Fruit fly (Drosophila melanogaster) whole organism, embryonic: ENCODE data around the gene smash.

Source experiments
- CG10462 ChIP-seq: fragments of 200-800 bp; sonication (Bioruptor generic); optimal IDR thresholded peaks from 2 replicates; lab custom pipeline; 2016; ENCODE audit warnings: missing biosample characterization, missing genetic modification characterization
- CG11398 ChIP-seq: fragments of 200-800 bp; sonication (Bioruptor generic); optimal IDR thresholded peaks from 2 replicates; lab custom pipeline; 2016; ENCODE audit warnings: missing biosample characterization, missing genetic modification characterization
- CG11504 ChIP-seq: fragments of 200-800 bp; sonication (Bioruptor generic); optimal IDR thresholded peaks from 3 replicates; lab custom pipeline; 2019; ENCODE audit warnings: missing biosample characterization, mild to moderate bottlenecking, missing genetic modification characterization, moderate library complexity
- CG12155 ChIP-seq: fragments of 200-800 bp; sonication (Bioruptor generic); optimal IDR thresholded peaks from 3 replicates; lab custom pipeline; 2016; ENCODE audit warnings: missing biosample characterization, missing genetic modification characterization
- CG17186 ChIP-seq: fragments of 200-800 bp; sonication (Bioruptor generic); optimal IDR thresholded peaks from 3 replicates; lab custom pipeline; 2017; ENCODE audit warnings: missing biosample characterization, missing genetic modification reagents, missing genetic modification characterization
- CG17802 ChIP-seq: fragments of 200-800 bp; sonication (Bioruptor generic); optimal IDR thresholded peaks from 2 replicates; lab custom pipeline; 2018; ENCODE audit warnings: missing biosample characterization, mild to moderate bottlenecking, missing genetic modification characterization, moderate library complexity
- CG1832 ChIP-seq: fragments of 200-800 bp; sonication (Bioruptor generic); optimal IDR thresholded peaks from 2 replicates; lab custom pipeline; 2017; ENCODE audit warnings: missing biosample characterization, mild to moderate bottlenecking, missing genetic modification characterization, inconsistent platforms
- CG18599 ChIP-seq: fragments of 200-800 bp; sonication (Bioruptor generic); optimal IDR thresholded peaks from 3 replicates; lab custom pipeline; 2017; ENCODE audit warnings: missing biosample characterization, missing genetic modification characterization, mild to moderate bottlenecking, moderate library complexity, missing genetic modification reagents
- CG18619 ChIP-seq: fragments of 200-800 bp; sonication (Bioruptor generic); optimal IDR thresholded peaks from 3 replicates; lab custom pipeline; 2017; ENCODE audit warnings: missing biosample characterization, mild to moderate bottlenecking, missing genetic modification characterization
- CG31441 ChIP-seq: fragments of 200-800 bp; sonication (Bioruptor generic); IDR thresholded peaks from 2 replicates; pipeline ENCODE4 v1.3.6; 2022; ENCODE audit warnings: missing biosample characterization, missing genetic modification characterization
- CG3838 ChIP-seq: fragments of 200-800 bp; sonication (Bioruptor generic); optimal IDR thresholded peaks from 3 replicates; lab custom pipeline; 2016; ENCODE audit warnings: missing biosample characterization, missing genetic modification characterization
- CG4424 ChIP-seq: fragments of 200-800 bp; sonication (Bioruptor generic); optimal IDR thresholded peaks from 3 replicates; lab custom pipeline; 2016; ENCODE audit warnings: missing biosample characterization, missing genetic modification characterization
- CG4617 ChIP-seq: fragments of 200-800 bp; sonication (Bioruptor generic); optimal IDR thresholded peaks from 3 replicates; lab custom pipeline; 2016; ENCODE audit warnings: missing biosample characterization, missing genetic modification characterization, borderline replicate concordance
- CG5953 ChIP-seq: fragments of 200-800 bp; sonication (Bioruptor generic); IDR thresholded peaks from 2 replicates; pipeline ENCODE4 v1.3.6; 2022; ENCODE audit warnings: missing biosample characterization, missing genetic modification characterization
- CG7786 ChIP-seq: fragments of 200-800 bp; sonication (Bioruptor generic); optimal IDR thresholded peaks from 2 replicates; lab custom pipeline; 2016; ENCODE audit warnings: missing biosample characterization, missing genetic modification characterization
- CG7963 ChIP-seq: fragments of 200-800 bp; sonication (Bioruptor generic); IDR thresholded peaks from 3 replicates; pipeline ENCODE4 v1.3.6; 2022; ENCODE audit warnings: missing biosample characterization, missing genetic modification characterization; ENCODE audit not compliant: partially characterized antibody
- CG9609 ChIP-seq: fragments of 200-800 bp; sonication (Bioruptor generic); optimal IDR thresholded peaks from 3 replicates; lab custom pipeline; 2016; ENCODE audit warnings: missing biosample characterization, missing genetic modification characterization
- CG9797 ChIP-seq: fragments of 200-800 bp; sonication (Bioruptor generic); optimal IDR thresholded peaks from 3 replicates; lab custom pipeline; 2018; ENCODE audit warnings: missing biosample characterization, mild to moderate bottlenecking, missing genetic modification characterization
- CkIIα-i1 ChIP-seq: fragments of 200-800 bp; sonication (Bioruptor generic); IDR thresholded peaks from 2 replicates; pipeline ENCODE4 v1.3.6; 2022; ENCODE audit warnings: missing biosample characterization, missing genetic modification characterization
- CrebB ChIP-seq: fragments of 200-800 bp; sonication (Bioruptor generic); optimal IDR thresholded peaks from 3 replicates; lab custom pipeline; 2018; ENCODE audit warnings: missing biosample characterization, mild to moderate bottlenecking, missing genetic modification characterization
- Doc2 ChIP-seq: fragments of 200-800 bp; sonication (Bioruptor generic); IDR thresholded peaks from 2 replicates; pipeline ENCODE4 v1.3.6; 2022; ENCODE audit warnings: missing biosample characterization, missing genetic modification characterization
- Dp ChIP-seq: fragments of 200-800 bp; sonication (Bioruptor generic); optimal IDR thresholded peaks from 2 replicates; lab custom pipeline; 2018; ENCODE audit warnings: missing biosample characterization, mild to moderate bottlenecking, missing genetic modification characterization, moderate library complexity
- HLH54F ChIP-seq: fragments of 200-800 bp; sonication (Bioruptor generic); optimal IDR thresholded peaks from 3 replicates; lab custom pipeline; 2016; ENCODE audit warnings: missing biosample characterization, missing genetic modification characterization
- HLHmδ ChIP-seq: fragments of 200-800 bp; sonication (Bioruptor generic); optimal IDR thresholded peaks from 2 replicates; lab custom pipeline; 2018; ENCODE audit warnings: missing biosample characterization, mild to moderate bottlenecking, missing genetic modification characterization, moderate library complexity
- Hr3 ChIP-seq: fragments of 200-800 bp; sonication (Bioruptor generic); optimal IDR thresholded peaks from 3 replicates; lab custom pipeline; 2016; ENCODE audit warnings: missing biosample characterization, missing genetic modification characterization
- NFAT ChIP-seq: fragments of 200-800 bp; sonication (Bioruptor generic); IDR thresholded peaks from 2 replicates; pipeline ENCODE4 v1.3.6; 2022; ENCODE audit warnings: missing biosample characterization, missing genetic modification characterization
- Ptx1 ChIP-seq: fragments of 200-800 bp; sonication (Bioruptor generic); IDR thresholded peaks from 2 replicates; pipeline ENCODE4 v1.3.6; 2022; ENCODE audit warnings: missing biosample characterization, missing genetic modification characterization
- Stat92E ChIP-seq, 3 experiments: fragments of >200 bp in 2 of 3; fragments of 200-800 bp in 1 of 3; sonication (Bioruptor generic) in 1 of 3; optimal IDR thresholded peaks; 2 replicates each; lab custom pipeline; 2017 to 2019; ENCODE audit warnings: missing biosample characterization in 3 of 3, missing genetic modification characterization in 3 of 3, mild to moderate bottlenecking in 1 of 3, moderate library complexity in 1 of 3
- YL-1 ChIP-seq: fragments of 200-800 bp; sonication (Bioruptor generic); optimal IDR thresholded peaks from 3 replicates; lab custom pipeline; 2017; ENCODE audit warnings: missing biosample characterization, mild to moderate bottlenecking, missing genetic modification characterization
- ap ChIP-seq: fragments of 200-800 bp; sonication (Bioruptor generic); IDR thresholded peaks from 2 replicates; pipeline ENCODE4 v1.3.6; 2022; ENCODE audit warnings: missing biosample characterization, missing genetic modification characterization
- ase ChIP-seq: fragments of 200-800 bp; sonication (Bioruptor generic); IDR thresholded peaks from 3 replicates; pipeline ENCODE4 v1.3.6; 2022; ENCODE audit warnings: missing biosample characterization, missing genetic modification characterization
- bigmax ChIP-seq: fragments of 200-800 bp; sonication (Bioruptor generic); optimal IDR thresholded peaks from 2 replicates; lab custom pipeline; 2018; ENCODE audit warnings: missing biosample characterization, mild to moderate bottlenecking, missing genetic modification characterization
- btn ChIP-seq: fragments of 200-800 bp; sonication (Bioruptor generic); optimal IDR thresholded peaks from 2 replicates; lab custom pipeline; 2016; ENCODE audit warnings: missing biosample characterization, missing genetic modification characterization
- dan ChIP-seq: fragments of 200-800 bp; sonication (Bioruptor generic); IDR thresholded peaks from 2 replicates; pipeline ENCODE4 v1.3.6; 2022; ENCODE audit warnings: missing biosample characterization, missing genetic modification characterization
- danr ChIP-seq: fragments of 200-800 bp; sonication (Bioruptor generic); IDR thresholded peaks from 2 replicates; pipeline ENCODE4 v1.3.6; 2022; ENCODE audit warnings: missing biosample characterization, missing genetic modification characterization
- disco-r ChIP-seq: fragments of 200-800 bp; sonication (Bioruptor generic); optimal IDR thresholded peaks from 2 replicates; lab custom pipeline; 2016; ENCODE audit warnings: missing biosample characterization, missing genetic modification characterization
- fru ChIP-seq: fragments of >200 bp; optimal IDR thresholded peaks from 2 replicates; lab custom pipeline; 2017
- ham ChIP-seq: fragments of 200-800 bp; sonication (Bioruptor generic); IDR thresholded peaks from 2 replicates; pipeline ENCODE4 v1.3.6; 2022; ENCODE audit warnings: missing biosample characterization, missing genetic modification characterization
- knrl ChIP-seq: fragments of 200-800 bp; sonication (Bioruptor generic); IDR thresholded peaks from 3 replicates; pipeline ENCODE4 v1.3.6; 2022; ENCODE audit warnings: missing biosample characterization, missing genetic modification characterization; ENCODE audit not compliant: partially characterized antibody
- nau ChIP-seq: fragments of 200-800 bp; sonication (Bioruptor generic); optimal IDR thresholded peaks from 3 replicates; lab custom pipeline; 2017; ENCODE audit warnings: missing biosample characterization, mild to moderate bottlenecking, missing genetic modification characterization, missing genetic modification reagents
- nom ChIP-seq: fragments of 200-800 bp; sonication (Bioruptor generic); optimal IDR thresholded peaks from 2 replicates; lab custom pipeline; 2017; ENCODE audit warnings: missing biosample characterization, missing genetic modification characterization, mild to moderate bottlenecking, moderate library complexity, missing genetic modification reagents
- oc ChIP-seq: fragments of 200-800 bp; sonication (Bioruptor generic); optimal IDR thresholded peaks from 2 replicates; lab custom pipeline; 2018; ENCODE audit warnings: missing biosample characterization, mild to moderate bottlenecking, missing genetic modification characterization, moderate library complexity
- odd ChIP-seq: fragments of 200-800 bp; sonication (Bioruptor generic); optimal IDR thresholded peaks from 2 replicates; lab custom pipeline; 2017; ENCODE audit warnings: missing biosample characterization, mild to moderate bottlenecking, missing genetic modification characterization
- otp ChIP-seq: fragments of 200-800 bp; sonication (Bioruptor generic); IDR thresholded peaks from 3 replicates; pipeline ENCODE4, ENCODE4 v1.3.6; 2022; ENCODE audit warnings: missing biosample characterization, missing genetic modification characterization
- phol ChIP-seq: fragments of 200-800 bp; sonication (Bioruptor generic); optimal IDR thresholded peaks from 3 replicates; lab custom pipeline; 2018; ENCODE audit warnings: missing biosample characterization, mild to moderate bottlenecking, missing genetic modification characterization, moderate library complexity
- psq ChIP-seq: fragments of 200-800 bp; sonication (Bioruptor generic); optimal IDR thresholded peaks from 2 replicates; lab custom pipeline; 2017; ENCODE audit warnings: missing biosample characterization, missing genetic modification characterization
- ranshi ChIP-seq: fragments of 200-800 bp; sonication (Bioruptor generic); IDR thresholded peaks from 2 replicates; pipeline ENCODE4 v1.3.6; 2022; ENCODE audit warnings: missing biosample characterization, missing genetic modification characterization
- repo ChIP-seq: fragments of 200-800 bp; sonication (Bioruptor generic); optimal IDR thresholded peaks from 2 replicates; lab custom pipeline; 2016; ENCODE audit warnings: missing biosample characterization, missing genetic modification characterization
- sc ChIP-seq, 3 experiments: fragments of >200 bp in 2 of 3; fragments of 200-800 bp in 1 of 3; sonication (Bioruptor generic) in 1 of 3; optimal IDR thresholded peaks; 2 replicates in 2 of 3; 3 replicates in 1 of 3; lab custom pipeline; 2017; ENCODE audit warnings: mild to moderate bottlenecking in 1 of 3, missing biosample characterization in 1 of 3, missing genetic modification characterization in 1 of 3, missing genetic modification reagents in 1 of 3
- seq ChIP-seq: fragments of 200-800 bp; sonication (Bioruptor generic); IDR thresholded peaks from 2 replicates; pipeline ENCODE4 v1.3.6; 2022; ENCODE audit warnings: missing biosample characterization, missing genetic modification characterization

The smash gene

DNA sequence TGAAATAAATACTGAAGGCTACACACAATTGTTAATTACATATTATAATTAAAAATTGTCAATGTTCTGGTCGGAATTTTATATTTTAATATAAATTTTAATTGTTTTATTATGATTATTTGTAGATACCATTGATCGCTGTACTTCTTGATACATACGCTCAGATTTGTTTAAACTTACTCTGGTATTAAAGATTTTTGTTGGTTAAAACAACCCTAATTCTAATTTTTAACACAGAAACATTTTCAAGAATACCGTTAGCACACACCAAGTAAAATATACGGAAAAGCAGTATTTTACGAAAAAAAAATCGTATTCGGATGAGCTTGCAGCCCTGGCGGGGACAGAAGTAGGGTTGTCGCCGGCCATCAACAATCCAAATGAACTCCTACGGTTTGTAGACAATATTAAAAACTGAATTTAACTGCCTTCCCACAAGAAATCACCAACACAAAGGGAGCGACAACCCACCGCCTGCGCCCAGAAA is 17.7 kb upstream of the smash start, which contains the start of the genes CG9775, MED31 and slx1 (continued):
- peak; percentile 67; the same call in 2 of the 3 replicates for TF ChIP-seq ase (GFP tag; lab: Robert Waterston, UW)
- peak; percentile 83 for TF ChIP-seq Ptx1 (GFP tag; lab: Robert Waterston, UW)
- no peak for TF ChIP-seq nom (GFP tag; lab: Kevin White, UChicago)
- peak; percentile 90 for TF ChIP-seq CG31441 (GFP tag; lab: Robert Waterston, UW)
- peak; percentile 89 for TF ChIP-seq CG17802 (tag; lab: Kevin White, UChicago)
- no peak for TF ChIP-seq CG7963 (GFP tag; lab: Robert Waterston, UW)
- peak; percentile 21 for TF ChIP-seq CrebB (tag; lab: Kevin White, UChicago)
- peak; percentile 74 for TF ChIP-seq YL-1 (GFP tag; lab: Kevin White, UChicago)
- peak; percentile 59 for TF ChIP-seq CG9797 (GFP tag; lab: Kevin White, UChicago)
- TF ChIP-seq CG12155 = peak; percentile 59
- TF ChIP-seq seq (GFP tag; lab: Robert Waterston, UW) = peak; percentile 72; the same call in 1 of the 2 replicates
- no peak for TF ChIP-seq CG7786 (GFP tag; lab: Kevin White, UChicago)
- TF ChIP-seq disco-r (GFP tag; lab: Kevin White, UChicago) = no peak
- peak; percentile 82 for TF ChIP-seq Hr3 (GFP tag; lab: Kevin White, UChicago)
- peak; percentile 33 for TF ChIP-seq odd (GFP tag; lab: Kevin White, UChicago)
- TF ChIP-seq ap (GFP tag; lab: Robert Waterston, UW) = no peak
- TF ChIP-seq ranshi (GFP tag; lab: Robert Waterston, UW) = peak; percentile 65
- TF ChIP-seq CG11504 = peak; percentile 86
- no peak for TF ChIP-seq Stat92E (GFP tag; optimal IDR thresholded peaks at IDR 0.05; lab: Kevin White, UChicago)
- no peak for TF ChIP-seq btn (GFP tag; lab: Kevin White, UChicago)
- TF ChIP-seq oc = peak; percentile 75
- no peak for TF ChIP-seq repo (GFP tag; lab: Kevin White, UChicago)
- TF ChIP-seq CG4424 (GFP tag; lab: Kevin White, UChicago) = peak; percentile 75
- peak; percentile 51 for TF ChIP-seq CG10462
- no peak for TF ChIP-seq sc (optimal IDR thresholded peaks at IDR 0.05; lab: Kevin White, UChicago)
- peak; percentile 65 for TF ChIP-seq sc (GFP tag; optimal IDR thresholded peaks at IDR 0.05; lab: Kevin White, UChicago)
- TF ChIP-seq otp = no peak
- TF ChIP-seq nau (GFP tag; lab: Kevin White, UChicago) = no peak
- TF ChIP-seq CG18599 = peak; percentile 78
- TF ChIP-seq CG9609 (GFP tag; lab: Kevin White, UChicago) = peak; percentile 1
- TF ChIP-seq Doc2 (GFP tag; lab: Robert Waterston, UW) = no peak
- TF ChIP-seq CkIIα-i1 (GFP tag; lab: Robert Waterston, UW) = no peak
- no peak for TF ChIP-seq CG3838 (GFP tag; lab: Kevin White, UChicago)
- no peak for TF ChIP-seq HLH54F
- no peak for TF ChIP-seq fru (lab: Kevin White, UChicago)
- TF ChIP-seq bigmax (GFP tag; lab: Kevin White, UChicago) = no peak
- no peak for TF ChIP-seq ham (GFP tag; lab: Robert Waterston, UW)
- peak; percentile 14 for TF ChIP-seq Dp (GFP tag; lab: Kevin White, UChicago)
- no peak; the same call in 1 of the 2 replicates for TF ChIP-seq NFAT (GFP tag; lab: Robert Waterston, UW)
- no peak for TF ChIP-seq HLHmδ (GFP tag; lab: Kevin White, UChicago)
- TF ChIP-seq CG18619 = peak; percentile 68
- TF ChIP-seq CG17186 (GFP tag; lab: Kevin White, UChicago) = peak; percentile 48
- TF ChIP-seq CG5953 (GFP tag; lab: Robert Waterston, UW) = no peak
- TF ChIP-seq psq (GFP tag; lab: Kevin White, UChicago) = peak; percentile 36
- TF ChIP-seq danr (GFP tag; lab: Robert Waterston, UW) = peak; percentile 51; the same call in 1 of the 2 replicates
- TF ChIP-seq CG4617 (GFP tag; lab: Kevin White, UChicago) = peak; percentile 46
- no peak for TF ChIP-seq CG1832 (GFP tag; lab: Kevin White, UChicago)
- TF ChIP-seq phol = peak; percentile 88
- TF ChIP-seq dan = no peak
- no peak for TF ChIP-seq CG11398 (GFP tag; lab: Kevin White, UChicago)
- no peak for TF ChIP-seq knrl
